Worm (Caenorhabditis elegans) whole organism, L1 larva: Measurements from ENCODE around the gene T01C8.2.

ENCODE experiments used
- C04F5.9 ChIP-seq: sonication (generic microtip); optimal IDR thresholded peaks from 2 replicates; lab custom pipeline; 2016; ENCODE audit warnings: missing genetic modification characterization, missing compliant biosample characterization
- C16A3.4 ChIP-seq: fragments of 150-350 bp; optimal IDR thresholded peaks from 2 replicates; lab custom pipeline; 2014; ENCODE audit warnings: missing biosample characterization, missing genetic modification characterization
- C34B4.2 ChIP-seq: sonication (generic microtip); optimal IDR thresholded peaks from 2 replicates; lab custom pipeline; 2017; ENCODE audit warnings: mild to moderate bottlenecking, missing genetic modification characterization, missing compliant biosample characterization
- Y116A8C.19 ChIP-seq: sonication (generic microtip); optimal IDR thresholded peaks from 2 replicates; lab custom pipeline; 2016; ENCODE audit warnings: missing compliant biosample characterization, missing genetic modification characterization, borderline replicate concordance
- ceh-82 ChIP-seq, 3 experiments: fragments of 150-350 bp in 1 of 3; sonication (generic microtip) in 2 of 3; optimal IDR thresholded peaks; 2 replicates each; lab custom pipeline; 2014 to 2017; ENCODE audit warnings: missing biosample characterization in 3 of 3, missing genetic modification characterization in 3 of 3
- efl-1 ChIP-seq, 4 experiments: fragments of 150-350 bp; optimal IDR thresholded peaks in 3 of 4; peaks in 1 of 4; 1 replicate in 1 of 4; 2 replicates in 3 of 4; lab custom pipeline; 2014; ENCODE audit warnings: missing biosample characterization in 2 of 4, missing genetic modification characterization in 2 of 4, missing genetic modification reagents in 2 of 4
- egl-13 ChIP-seq: sonication (generic microtip); optimal IDR thresholded peaks from 2 replicates; lab custom pipeline; 2016; ENCODE audit warnings: missing genotype, missing genetic modification reagents, missing genetic modification characterization, missing compliant biosample characterization
- egl-27 ChIP-seq, 2 experiments: fragments of 150-350 bp in 1 of 2; sonication (generic microtip); optimal IDR thresholded peaks; 3 replicates each; lab custom pipeline; 2017 to 2018; ENCODE audit warnings: missing biosample characterization in 2 of 2, missing genetic modification characterization in 2 of 2, missing genetic modification reagents in 2 of 2
- elt-2 ChIP-seq: sonication (generic microtip); optimal IDR thresholded peaks from 2 replicates; lab custom pipeline; 2016; ENCODE audit warnings: missing genetic modification characterization, mild to moderate bottlenecking, inconsistent platforms, missing compliant biosample characterization, missing genetic modification reagents
- ets-5 ChIP-seq: fragments of 200-800 bp; sonication (Bioruptor generic); IDR thresholded peaks from 2 replicates; pipeline ENCODE4 v1.3.6; 2022; ENCODE audit warnings: missing genetic modification characterization, missing compliant biosample characterization
- fkh-10 ChIP-seq: sonication (generic microtip); optimal IDR thresholded peaks from 2 replicates; lab custom pipeline; 2017; ENCODE audit warnings: missing biosample characterization, missing genetic modification reagents, missing genetic modification characterization
- fos-1 ChIP-seq: fragments of 150-350 bp; optimal IDR thresholded peaks from 2 replicates; lab custom pipeline; 2014; ENCODE audit warnings: missing biosample characterization, missing genetic modification characterization
- hlh-17 ChIP-seq: fragments of 200-800 bp; sonication (Bioruptor generic); optimal IDR thresholded peaks from 2 replicates; lab custom pipeline; 2018; ENCODE audit warnings: missing genetic modification characterization, mild to moderate bottlenecking, missing compliant biosample characterization, moderate library complexity, borderline replicate concordance
- isw-1 ChIP-seq: fragments of 200-800 bp; sonication (Bioruptor generic); IDR thresholded peaks from 2 replicates; pipeline ENCODE4 v1.3.6; 2022; ENCODE audit warnings: missing genetic modification characterization, missing compliant biosample characterization
- jun-1 ChIP-seq: fragments of 150-350 bp; optimal IDR thresholded peaks from 2 replicates; lab custom pipeline; 2014; ENCODE audit warnings: missing biosample characterization, missing genetic modification reagents, missing genetic modification characterization
- lin-14 ChIP-seq: fragments of 200-800 bp; sonication (Bioruptor generic); optimal IDR thresholded peaks from 2 replicates; lab custom pipeline; 2018; ENCODE audit warnings: mild to moderate bottlenecking, missing genetic modification characterization, moderate library complexity, missing compliant biosample characterization
- lin-35 ChIP-seq, 2 experiments: fragments of 150-350 bp; optimal IDR thresholded peaks; 2 replicates each; lab custom pipeline; 2014; ENCODE audit warnings: missing biosample characterization in 2 of 2, missing genetic modification characterization in 2 of 2, missing genetic modification reagents in 2 of 2
- lsy-2 ChIP-seq, 2 experiments: fragments of 150-350 bp; optimal IDR thresholded peaks; 2 replicates each; lab custom pipeline; 2014; ENCODE audit warnings: missing biosample characterization in 2 of 2, missing genetic modification characterization in 2 of 2
- mab-9 ChIP-seq: fragments of 200-800 bp; sonication (Bioruptor generic); IDR thresholded peaks from 2 replicates; pipeline ENCODE4 v1.3.6; 2022; ENCODE audit warnings: missing genetic modification reagents, missing genetic modification characterization, missing compliant biosample characterization
- mdl-1 ChIP-seq, 2 experiments: fragments of 150-350 bp; optimal IDR thresholded peaks; 2 replicates each; lab custom pipeline; 2014 to 2017; ENCODE audit warnings: missing biosample characterization in 2 of 2, missing genetic modification characterization in 2 of 2, inconsistent platforms in 1 of 2
- mef-2 ChIP-seq: fragments of 150-350 bp; optimal IDR thresholded peaks from 2 replicates; lab custom pipeline; 2014; ENCODE audit warnings: missing biosample characterization, missing genetic modification characterization
- nhr-11 ChIP-seq: fragments of 150-350 bp; optimal IDR thresholded peaks from 2 replicates; lab custom pipeline; 2014; ENCODE audit warnings: missing biosample characterization, missing genetic modification characterization
- nhr-19 ChIP-seq: fragments of 200-800 bp; sonication (Bioruptor generic); conservative IDR thresholded peaks from 2 replicates; pipeline ENCODE4 v1.3.6; 2022; ENCODE audit warnings: missing genetic modification characterization, missing compliant biosample characterization
- nhr-28 ChIP-seq: fragments of 150-350 bp; optimal IDR thresholded peaks from 2 replicates; lab custom pipeline; 2014; ENCODE audit warnings: missing biosample characterization, missing genetic modification characterization
- nhr-76 ChIP-seq: sonication (generic microtip); optimal IDR thresholded peaks from 2 replicates; lab custom pipeline; 2017; ENCODE audit warnings: missing biosample characterization, missing genetic modification characterization
- nhr-85 ChIP-seq: sonication (generic microtip); peaks from one replicate; lab custom pipeline; 2016; ENCODE audit warnings: missing genetic modification characterization, inconsistent platforms, missing compliant biosample characterization
- nhr-90 ChIP-seq: sonication (generic microtip); optimal IDR thresholded peaks from 2 replicates; lab custom pipeline; 2016; ENCODE audit warnings: mild to moderate bottlenecking, missing genetic modification characterization, missing compliant biosample characterization; ENCODE audit not compliant: poor library complexity
- pag-3 ChIP-seq: sonication (generic microtip); optimal IDR thresholded peaks from 2 replicates; lab custom pipeline; 2017; ENCODE audit warnings: missing genetic modification characterization, mild to moderate bottlenecking, missing compliant biosample characterization, antibody characterized with exemption, borderline replicate concordance; ENCODE audit not compliant: insufficient read depth
- sptf-1 ChIP-seq: fragments of 150-350 bp; optimal IDR thresholded peaks from 2 replicates; lab custom pipeline; 2014; ENCODE audit warnings: missing biosample characterization, missing genetic modification characterization
- tbx-2 ChIP-seq: sonication (generic microtip); optimal IDR thresholded peaks from 2 replicates; lab custom pipeline; 2016; ENCODE audit warnings: missing genetic modification characterization, missing compliant biosample characterization
- tlp-1 ChIP-seq: fragments of 150-350 bp; optimal IDR thresholded peaks from 2 replicates; lab custom pipeline; 2014; ENCODE audit warnings: missing biosample characterization, missing genetic modification characterization
- unc-130 ChIP-seq: fragments of 150-350 bp; optimal IDR thresholded peaks from 2 replicates; lab custom pipeline; 2017; ENCODE audit warnings: missing biosample characterization, missing genetic modification characterization, inconsistent platforms
- unc-98 ChIP-seq: fragments of 200-800 bp; sonication (Bioruptor generic); IDR thresholded peaks from 2 replicates; pipeline ENCODE4 v1.3.6; 2022; ENCODE audit warnings: missing genetic modification characterization, missing compliant biosample characterization
- ztf-11 ChIP-seq, 2 experiments: sonication (generic microtip); optimal IDR thresholded peaks; 2 replicates each; lab custom pipeline; 2016 to 2017; ENCODE audit warnings: missing genetic modification characterization in 2 of 2, missing biosample characterization in 1 of 2, missing compliant biosample characterization in 1 of 2

Gene T01C8.2

ce11 chrX:16815508-16815907 is 29.3 kb downstream of the T01C8.2 start (continued):
- TF ChIP-seq tbx-2 (tag; lab: Kevin White, UChicago) (peak; percentile 32), C34B4.2 (no peak), tlp-1 (no peak), pag-3 (tag; lab: Kevin White, UChicago) (peak; percentile 68)
- TF ChIP-seq, all 84 proteins: peak for 20

ce11 chrX:16816854-16817253 is 30.6 kb downstream of the T01C8.2 start:
- TF ChIP-seq elt-2 (tag; lab: Kevin White, UChicago) (no peak), hlh-17 (GFP tag; lab: Kevin White, UChicago) (no peak), fkh-10 (GFP tag; lab: Kevin White, UChicago) (peak; percentile 34), nhr-19 (GFP tag; lab: Robert Waterston, UW) (no peak), lin-14 (GFP tag; lab: Kevin White, UChicago) (peak; percentile 51), Y116A8C.19 (no peak), fos-1 (tag; lab: Kevin White, UChicago) (no peak), mdl-1 (tag; optimal IDR thresholded peaks at IDR 0.05; lab: Kevin White, UChicago) (no peak)

- no peak for TF ChIP-seq efl-1 (optimal IDR thresholded peaks at IDR 0.05; lab: Kevin White, UChicago)
- TF ChIP-seq efl-1 (GFP tag; optimal IDR thresholded peaks at IDR 0.05 in 1 of 2; lab: Kevin White, UChicago) = peak in 1 of 2 experiments; percentile 56
- no peak for TF ChIP-seq egl-13 (tag; lab: Kevin White, UChicago)
- no peak for TF ChIP-seq C04F5.9
Observed at ce11 chrX:16818271-16818670, 32.0 kb downstream of the T01C8.2 start.

ce11 chrX:16821533-16821932 is 35.3 kb downstream of the T01C8.2 start:
- TF ChIP-seq ceh-82 (tag; optimal IDR thresholded peaks at IDR 0.05; lab: Kevin White, UChicago) (no peak), unc-130 (tag; lab: Kevin White, UChicago) (no peak), nhr-76 (tag; lab: Kevin White, UChicago) (no peak), C16A3.4 (tag; lab: Kevin White, UChicago) (no peak), lin-35 (GFP tag; optimal IDR thresholded peaks at IDR 0.05; lab: Kevin White, UChicago) (no peak), nhr-19 (GFP tag; lab: Robert Waterston, UW) (no peak)
- TF ChIP-seq, all 84 proteins: peak for 0

- TF ChIP-seq nhr-85 (tag; lab: Kevin White, UChicago) (no peak), unc-98 (GFP tag; lab: Robert Waterston, UW) (no peak), fos-1 (tag; lab: Kevin White, UChicago) (no peak), sptf-1 (tag; lab: Kevin White, UChicago) (no peak)
Observed at ce11 chrX:16825358-16825757, 39.1 kb downstream of the T01C8.2 start, which contains the start of gene sto-5. TSS of gene sto-5 (minus strand) at chrX:16825458.

- no peak for TF ChIP-seq ceh-82 (tag; optimal IDR thresholded peaks at IDR 0.05; lab: Kevin White, UChicago)
- no peak for TF ChIP-seq ztf-11 (tag; optimal IDR thresholded peaks at IDR 0.05; lab: Kevin White, UChicago)
- TF ChIP-seq nhr-11 = no peak
- TF ChIP-seq nhr-90 (tag; lab: Kevin White, UChicago) = no peak
- no peak for TF ChIP-seq ets-5 (GFP tag; lab: Robert Waterston, UW)
- no peak for TF ChIP-seq pag-3 (tag; lab: Kevin White, UChicago)
- TF ChIP-seq isw-1 = no peak
- no peak for TF ChIP-seq mab-9 (GFP tag; lab: Robert Waterston, UW)
- TF ChIP-seq nhr-28 (tag; lab: Kevin White, UChicago) = no peak
- no peak for TF ChIP-seq mef-2 (tag; lab: Kevin White, UChicago)
- TF ChIP-seq lsy-2 (tag; optimal IDR thresholded peaks at IDR 0.05; lab: Kevin White, UChicago) = no peak
- TF ChIP-seq jun-1 (tag; lab: Kevin White, UChicago) = no peak
- TF ChIP-seq egl-27 (tag; optimal IDR thresholded peaks at IDR 0.05; lab: Kevin White, UChicago) = no peak
- no peak for TF ChIP-seq fos-1 (tag; lab: Kevin White, UChicago)
Observed at ce11 chrX:16826500-16826899, 40.3 kb downstream of the T01C8.2 start.
